Fruit fly (Drosophila melanogaster): ENCODE data around the gene GstD11.

Gene GstD11

DNA sequence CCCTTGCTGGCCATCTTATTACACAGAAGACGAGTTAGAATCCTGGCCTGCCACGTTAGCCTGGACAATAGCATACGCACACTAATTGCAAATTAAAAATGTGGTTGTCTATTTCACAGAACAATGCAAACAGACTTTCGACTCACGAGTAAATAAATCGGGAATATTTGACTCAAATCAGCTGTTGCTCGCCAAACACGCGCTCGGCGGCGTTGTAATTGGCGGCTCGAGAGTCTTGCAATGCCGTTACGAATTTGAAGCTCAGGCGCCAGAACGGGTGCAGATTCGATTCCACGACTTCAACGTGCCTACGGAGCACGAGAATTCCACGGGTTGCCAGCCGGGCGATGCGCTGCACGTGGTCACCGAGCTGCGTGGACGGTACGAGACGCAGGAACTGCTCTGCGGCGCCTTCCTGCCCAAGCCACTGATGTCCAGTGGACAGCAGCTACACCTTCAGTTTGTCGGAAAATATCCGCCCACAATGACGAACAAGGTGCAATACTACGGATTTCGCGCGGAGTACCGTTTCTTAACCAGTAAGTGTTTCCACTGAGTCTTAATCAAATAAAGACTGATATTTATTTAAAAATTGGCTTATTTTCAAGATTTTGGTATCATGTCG, 18.6 kb downstream of the GstD11 start, which contains the start of gene DNAlig3:
TSS of gene DNAlig3 (minus strand) at position 168 of the 625 bp plus-strand sequence.
- TF ChIP-seq Dll (optimal IDR thresholded peaks at IDR 0.05) (no peak), usp (GFP tag; optimal IDR thresholded peaks at IDR 0.05) (no peak), psq (optimal IDR thresholded peaks at IDR 0.05) (no peak), CG8478 (optimal IDR thresholded peaks at IDR 0.05) (no peak), pan (optimal IDR thresholded peaks at IDR 0.05) (no peak), EcR (GFP tag; optimal IDR thresholded peaks at IDR 0.05) (no peak)

DNA sequence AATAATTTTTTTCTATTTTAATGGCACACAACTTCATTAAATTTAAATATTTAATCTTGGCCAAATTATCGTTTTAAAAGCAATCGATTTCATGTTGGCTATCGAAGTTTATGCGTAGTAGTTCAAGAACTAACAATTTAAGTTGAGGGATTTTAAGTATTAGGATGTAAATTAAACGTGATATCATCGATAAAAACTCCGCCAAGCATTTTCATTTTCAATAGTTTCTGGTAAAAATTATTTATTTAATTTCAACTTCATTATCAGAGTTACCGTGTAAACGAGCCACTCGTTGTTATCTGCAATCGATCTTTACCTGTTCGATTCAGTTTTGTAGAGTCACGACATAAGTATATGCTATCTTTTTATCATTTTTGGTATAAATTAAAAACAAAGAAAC, 19.8 kb downstream of the GstD11 start:
- TF ChIP-seq psq (optimal IDR thresholded peaks at IDR 0.05) (no peak), Dll (optimal IDR thresholded peaks at IDR 0.05) (no peak), CG8478 (optimal IDR thresholded peaks at IDR 0.05) (no peak), pan (optimal IDR thresholded peaks at IDR 0.05) (no peak), usp (GFP tag; optimal IDR thresholded peaks at IDR 0.05) (no peak), EcR (GFP tag; optimal IDR thresholded peaks at IDR 0.05) (no peak)

DNA sequence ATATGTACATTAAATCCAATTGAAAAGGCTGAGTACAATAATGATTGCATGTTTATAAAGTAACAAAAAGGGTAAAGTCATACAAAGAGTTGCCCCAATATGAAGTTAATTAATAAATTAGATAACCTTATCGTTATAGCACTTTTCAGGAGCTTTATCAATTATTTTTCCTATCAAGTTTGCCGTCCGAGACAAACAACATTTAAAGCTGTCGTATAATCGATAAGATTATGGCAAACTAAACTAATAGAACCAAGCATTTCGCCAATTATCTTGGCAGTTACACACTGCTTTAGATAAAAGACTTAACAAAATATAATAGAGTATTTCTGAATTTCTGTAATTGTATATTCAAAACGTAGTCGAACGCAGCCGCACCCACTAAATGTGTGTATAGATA, 22.0 kb downstream of the GstD11 start:
- no peak for TF ChIP-seq CG8478 (optimal IDR thresholded peaks at IDR 0.05)
- no peak for TF ChIP-seq psq (optimal IDR thresholded peaks at IDR 0.05)

DNA sequence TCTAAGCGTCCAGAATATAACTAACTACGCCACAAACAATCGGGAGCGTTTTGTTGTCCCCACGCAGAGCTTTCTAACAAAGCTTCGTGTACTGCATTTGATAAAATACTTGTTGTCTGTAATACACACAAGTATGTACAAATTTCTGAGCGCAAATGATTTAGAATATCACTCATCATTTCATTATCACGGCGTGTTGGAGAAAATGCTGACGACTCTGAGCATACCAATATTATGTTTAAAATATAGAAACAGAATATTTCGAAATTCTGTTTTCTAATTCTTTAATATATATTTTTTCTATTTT, 22.7 kb downstream of the GstD11 start, which contains the start of gene Cyp9f2:
TSS of gene Cyp9f2 (minus strand) at position 101 of the 307 bp plus-strand sequence.
- TF ChIP-seq usp (GFP tag; optimal IDR thresholded peaks at IDR 0.05) (no peak), Dll (optimal IDR thresholded peaks at IDR 0.05) (no peak), CG8478 (optimal IDR thresholded peaks at IDR 0.05) (no peak), EcR (GFP tag; optimal IDR thresholded peaks at IDR 0.05) (no peak), pan (optimal IDR thresholded peaks at IDR 0.05) (no peak), psq (optimal IDR thresholded peaks at IDR 0.05) (no peak)

DNA sequence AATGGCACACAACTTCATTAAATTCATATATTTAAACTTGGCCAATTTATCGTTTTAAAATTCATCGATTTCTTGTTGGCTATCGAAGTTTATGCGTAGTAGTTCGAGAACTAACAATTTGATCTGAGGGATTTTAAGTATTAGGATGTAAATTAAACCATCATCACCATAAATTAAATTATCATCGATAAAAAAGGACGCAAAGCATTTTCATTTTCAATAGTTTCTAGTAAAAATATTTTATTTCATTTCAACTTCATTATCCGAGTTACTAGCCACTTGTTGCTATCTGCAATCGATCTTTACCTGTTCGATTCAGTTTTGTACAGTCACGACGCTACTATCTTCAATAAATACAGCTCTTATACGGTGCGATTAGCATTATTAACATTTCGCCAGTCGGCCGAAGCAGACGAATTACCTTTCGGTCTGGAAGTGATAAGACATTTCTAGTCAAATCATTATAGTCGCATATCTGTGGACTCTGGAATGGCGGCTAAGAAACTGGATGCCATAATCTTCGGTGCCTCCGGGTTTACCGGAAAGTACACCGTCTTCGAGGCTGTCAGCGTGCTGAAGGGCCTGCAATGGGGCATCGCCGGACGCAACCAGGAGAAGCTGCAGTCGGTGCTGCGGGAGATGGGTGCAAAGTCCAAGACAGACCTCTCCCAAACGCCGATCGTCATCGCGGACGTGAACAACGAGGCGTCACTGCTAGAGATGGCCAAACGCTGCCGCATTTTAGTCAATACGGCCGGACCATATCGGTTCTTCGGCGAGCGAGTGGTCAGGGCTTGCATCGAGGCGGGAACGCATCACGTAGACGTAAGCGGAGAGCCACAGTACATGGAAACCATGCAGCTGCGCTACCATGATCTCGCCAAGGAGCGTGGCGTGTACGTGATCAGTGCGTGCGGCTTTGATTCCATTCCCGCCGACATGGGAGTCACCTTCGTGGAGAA, 23.4 kb downstream of the GstD11 start, which contains the start of gene CG5167:
TSS of gene CG5167 (plus strand) at position 298 of the 962 bp plus-strand sequence.
- TF ChIP-seq EcR (GFP tag; optimal IDR thresholded peaks at IDR 0.05) (no peak), usp (GFP tag; optimal IDR thresholded peaks at IDR 0.05) (no peak), CG8478 (optimal IDR thresholded peaks at IDR 0.05) (no peak), psq (optimal IDR thresholded peaks at IDR 0.05) (no peak), pan (optimal IDR thresholded peaks at IDR 0.05) (no peak), Dll (optimal IDR thresholded peaks at IDR 0.05) (no peak)

DNA sequence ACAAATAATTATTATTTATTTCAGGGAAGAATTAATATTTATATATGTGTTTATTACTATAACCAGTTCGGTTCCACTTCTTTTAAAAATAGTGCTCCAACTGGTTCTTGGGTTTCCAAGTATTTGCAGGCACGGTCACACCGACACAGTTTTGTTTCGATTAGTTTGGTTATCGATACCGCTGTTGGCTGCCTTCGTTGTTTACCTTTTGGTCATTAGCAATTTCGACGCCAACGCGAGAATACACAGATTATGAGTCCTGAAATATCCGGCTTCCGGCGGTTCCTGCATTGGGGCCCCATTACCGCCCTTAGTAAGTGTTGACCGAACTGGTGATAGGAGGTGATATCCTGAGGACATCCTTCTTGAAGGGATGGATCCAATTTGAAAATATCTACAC, 25.0 kb downstream of the GstD11 start, which contains the start of gene CG5196:
TSS of gene CG5196 (plus strand) at position 157 of the 400 bp plus-strand sequence.
- no peak for TF ChIP-seq psq (optimal IDR thresholded peaks at IDR 0.05)
- TF ChIP-seq EcR (GFP tag; optimal IDR thresholded peaks at IDR 0.05) = no peak
- no peak for TF ChIP-seq Dll (optimal IDR thresholded peaks at IDR 0.05)
- no peak for TF ChIP-seq pan (optimal IDR thresholded peaks at IDR 0.05)
- no peak for TF ChIP-seq CG8478 (optimal IDR thresholded peaks at IDR 0.05)
- no peak for TF ChIP-seq usp (GFP tag; optimal IDR thresholded peaks at IDR 0.05)

DNA sequence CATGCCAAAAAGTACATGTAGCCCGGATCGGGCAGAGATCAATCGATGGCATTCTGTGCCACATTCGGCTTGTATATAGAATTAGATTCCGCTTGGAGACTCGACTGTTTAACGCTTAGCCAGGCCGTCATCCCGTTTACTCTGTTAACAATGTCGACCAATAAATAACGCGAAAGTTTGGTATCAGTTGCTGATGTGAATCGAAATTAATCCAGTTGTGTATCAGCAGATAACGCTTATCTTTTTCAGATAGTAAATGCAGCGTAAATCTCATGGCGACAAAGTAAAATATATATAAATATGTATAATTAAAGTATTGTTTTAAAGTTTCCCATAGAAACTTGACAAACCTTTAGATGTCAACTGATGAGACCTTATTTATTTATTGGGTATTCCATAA, 28.3 kb downstream of the GstD11 start:
- TF ChIP-seq psq (optimal IDR thresholded peaks at IDR 0.05) (no peak), EcR (GFP tag; optimal IDR thresholded peaks at IDR 0.05) (no peak), usp (GFP tag; optimal IDR thresholded peaks at IDR 0.05) (no peak), Dll (optimal IDR thresholded peaks at IDR 0.05) (no peak), CG8478 (optimal IDR thresholded peaks at IDR 0.05) (no peak)

DNA sequence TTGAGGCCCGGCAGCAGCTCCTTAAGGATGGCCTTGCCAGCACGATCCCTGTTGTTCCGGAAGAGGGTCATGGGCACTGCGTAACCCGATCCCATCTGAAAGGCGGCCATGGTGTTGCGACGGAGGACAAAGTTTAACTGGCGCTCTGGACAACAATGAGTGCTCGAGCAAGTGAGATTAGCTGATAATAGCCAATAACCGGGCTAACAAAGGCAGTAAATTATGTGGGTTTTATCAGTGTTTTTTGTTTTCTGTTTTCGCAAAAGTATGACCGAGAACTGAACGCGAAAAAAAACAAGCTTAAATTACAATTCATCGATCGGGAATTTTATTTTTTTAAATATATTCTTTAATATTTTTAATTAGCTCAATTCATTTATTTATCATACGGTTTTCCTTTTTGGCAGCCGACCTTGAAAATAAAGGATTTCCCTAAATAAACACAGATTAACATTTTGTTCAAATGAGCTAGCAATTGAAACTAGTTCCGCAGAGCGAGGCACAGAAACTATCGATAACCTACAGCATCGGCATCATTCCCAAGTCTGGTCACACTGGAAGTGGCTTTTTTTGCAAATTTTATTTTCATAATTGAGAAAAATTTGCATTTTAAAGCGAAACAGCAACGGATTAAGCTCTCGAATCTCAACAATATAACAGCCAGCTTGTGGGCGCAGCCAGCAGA, 30.3 kb downstream of the GstD11 start, which contains the start of the genes Dip-C and pps:
TSS of gene Dip-C (minus strand) at position 486 of the 685 bp plus-strand sequence.
TSS of gene pps (plus strand) at position 555 of the 685 bp plus-strand sequence.
- no peak for TF ChIP-seq usp (GFP tag; optimal IDR thresholded peaks at IDR 0.05)
- TF ChIP-seq psq (optimal IDR thresholded peaks at IDR 0.05) = no peak
- no peak for TF ChIP-seq pan (optimal IDR thresholded peaks at IDR 0.05)
- no peak for TF ChIP-seq Dll (optimal IDR thresholded peaks at IDR 0.05)
- no peak for TF ChIP-seq CG8478 (optimal IDR thresholded peaks at IDR 0.05)
- TF ChIP-seq EcR (GFP tag; optimal IDR thresholded peaks at IDR 0.05) = no peak

DNA sequence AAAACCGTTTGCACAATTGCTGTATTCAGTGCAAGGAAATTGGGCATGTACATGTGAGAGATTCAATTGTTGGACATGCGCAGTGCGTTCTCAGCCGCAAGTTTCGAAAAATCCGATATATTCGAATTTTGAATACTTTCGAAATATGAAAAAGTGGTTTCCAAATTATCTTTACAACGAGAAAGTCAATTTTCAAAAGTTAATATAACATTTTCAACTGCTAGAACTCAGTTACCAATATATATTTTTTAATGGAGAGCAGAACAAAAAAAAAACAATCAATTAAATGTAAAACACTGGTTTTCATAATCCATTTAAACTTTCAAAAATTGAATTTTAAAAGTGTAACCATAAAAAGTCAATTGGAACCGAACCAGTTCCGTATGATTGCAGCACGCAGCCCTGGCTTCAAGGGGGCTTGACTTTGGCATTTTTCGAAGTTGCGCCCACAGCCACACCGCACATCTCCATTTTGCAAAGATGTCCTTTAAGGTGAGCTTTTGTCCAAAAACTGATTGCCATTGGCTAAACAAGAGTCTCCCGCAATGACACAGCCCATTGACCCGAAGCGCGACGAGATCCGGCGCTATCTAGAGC, 39.3 kb downstream of the GstD11 start, which contains the start of the genes Scgbeta and CG17202:
TSS of gene Scgbeta (minus strand) at position 51 of the 597 bp plus-strand sequence.
TSS of gene CG17202 (plus strand) at position 390 of the 597 bp plus-strand sequence.
- no peak for TF ChIP-seq psq (optimal IDR thresholded peaks at IDR 0.05)
- no peak for TF ChIP-seq Dll (optimal IDR thresholded peaks at IDR 0.05)
- TF ChIP-seq usp (GFP tag; optimal IDR thresholded peaks at IDR 0.05) = no peak
- no peak for TF ChIP-seq EcR (GFP tag; optimal IDR thresholded peaks at IDR 0.05)
- no peak for TF ChIP-seq CG8478 (optimal IDR thresholded peaks at IDR 0.05)
- no peak for TF ChIP-seq pan (optimal IDR thresholded peaks at IDR 0.05)

DNA sequence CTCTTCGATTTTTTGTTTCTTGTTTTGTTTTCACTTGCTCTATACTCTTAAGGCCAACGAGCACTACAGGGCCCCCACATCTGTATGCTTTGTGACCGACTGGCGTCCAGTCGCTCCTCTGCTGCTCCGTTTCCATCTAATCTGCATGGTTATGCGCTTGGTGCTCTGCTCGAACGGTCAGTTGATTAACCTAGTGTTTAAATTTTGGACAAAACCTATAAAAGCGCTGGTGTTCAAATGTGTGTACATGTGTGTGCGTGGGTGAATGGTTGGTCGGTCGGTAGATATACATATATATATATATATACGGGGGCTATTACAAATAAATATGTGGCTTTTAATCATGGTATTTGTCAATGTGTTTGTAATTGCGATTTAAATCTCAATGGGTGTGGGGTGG, 40.9 kb downstream of the GstD11 start:
- no peak for TF ChIP-seq usp (GFP tag; optimal IDR thresholded peaks at IDR 0.05)
- no peak for TF ChIP-seq psq (optimal IDR thresholded peaks at IDR 0.05)
- TF ChIP-seq CG8478 (optimal IDR thresholded peaks at IDR 0.05) = no peak
- TF ChIP-seq EcR (GFP tag; optimal IDR thresholded peaks at IDR 0.05) = no peak
- TF ChIP-seq pan (optimal IDR thresholded peaks at IDR 0.05) = no peak
- TF ChIP-seq Dll (optimal IDR thresholded peaks at IDR 0.05) = no peak
